Worm (Caenorhabditis elegans) whole organism, late embryonic: ENCODE results near the gene lact-4.

Source experiments
- ceh-24 ChIP-seq: sonication (generic microtip); optimal IDR thresholded peaks from 2 replicates; lab custom pipeline; 2016; ENCODE audit warnings: mild to moderate bottlenecking, missing genetic modification characterization, missing compliant biosample characterization
- fkh-6 ChIP-seq: sonication (generic microtip); optimal IDR thresholded peaks from 2 replicates; lab custom pipeline; 2016; ENCODE audit warnings: missing genetic modification characterization, missing compliant biosample characterization

ce11 chrII:8475306-8475822 is 4.9 kb downstream of the lact-4 start, which contains the start of the genes M05D6.1 and M05D6.3:
- TF ChIP-seq fkh-6 = no peak
- no peak for TF ChIP-seq ceh-24 (tag; lab: Kevin White, UChicago)
